Fruit fly (Drosophila melanogaster) whole organism, embryonic: ENCODE results near the gene CG5639.

Experiments used
- Abd-B ChIP-seq: fragments of 200-800 bp; sonication (Bioruptor generic); optimal IDR thresholded peaks from 2 replicates; lab custom pipeline; 2018; ENCODE audit warnings: missing biosample characterization, mild to moderate bottlenecking, missing genetic modification characterization, moderate library complexity
- Awh ChIP-seq: fragments of 200-800 bp; sonication (Bioruptor generic); IDR thresholded peaks from 2 replicates; pipeline ENCODE4, ENCODE4 v1.3.6; 2022; ENCODE audit warnings: missing biosample characterization, missing genetic modification characterization
- B-H1 ChIP-seq: fragments of 200-800 bp; sonication (Bioruptor generic); IDR thresholded peaks from 3 replicates; pipeline ENCODE4 v1.3.6; 2022; ENCODE audit warnings: missing biosample characterization, missing genetic modification characterization
- Blimp-1 ChIP-seq: fragments of 200-800 bp; sonication (Bioruptor generic); optimal IDR thresholded peaks from 3 replicates; lab custom pipeline; 2018; ENCODE audit warnings: missing biosample characterization, missing genetic modification characterization, mild to moderate bottlenecking, moderate library complexity, missing genetic modification reagents
- CG10565 ChIP-seq: fragments of 200-800 bp; sonication (Bioruptor generic); optimal IDR thresholded peaks from 3 replicates; lab custom pipeline; 2016; ENCODE audit warnings: missing biosample characterization, mild to moderate bottlenecking, missing genetic modification characterization
- CG12071 ChIP-seq: fragments of 200-800 bp; sonication (Bioruptor generic); optimal IDR thresholded peaks from 3 replicates; lab custom pipeline; 2018; ENCODE audit warnings: missing biosample characterization, mild to moderate bottlenecking, missing genetic modification characterization
- CG1233 ChIP-seq: fragments of 200-800 bp; sonication (Bioruptor generic); optimal IDR thresholded peaks from 4 replicates; lab custom pipeline; 2018; ENCODE audit warnings: missing biosample characterization, mild to moderate bottlenecking, missing genetic modification characterization
- CG13424 ChIP-seq: fragments of 200-800 bp; sonication (Bioruptor generic); optimal IDR thresholded peaks from 2 replicates; lab custom pipeline; 2019; ENCODE audit warnings: missing biosample characterization, mild to moderate bottlenecking, missing genetic modification characterization, moderate library complexity
- CG15479 ChIP-seq: fragments of 200-800 bp; sonication (Bioruptor generic); optimal IDR thresholded peaks from 3 replicates; lab custom pipeline; 2019; ENCODE audit warnings: missing biosample characterization, mild to moderate bottlenecking, missing genetic modification characterization, moderate library complexity
- CG15696 ChIP-seq: fragments of 200-800 bp; sonication (Bioruptor generic); optimal IDR thresholded peaks from 2 replicates; lab custom pipeline; 2019; ENCODE audit warnings: missing biosample characterization, mild to moderate bottlenecking, missing genetic modification characterization, moderate library complexity
- CG17912 ChIP-seq: fragments of 200-800 bp; sonication (Bioruptor generic); optimal IDR thresholded peaks from 2 replicates; lab custom pipeline; 2018; ENCODE audit warnings: missing biosample characterization, mild to moderate bottlenecking, missing genetic modification characterization
- CG30020 ChIP-seq: fragments of 200-800 bp; optimal IDR thresholded peaks from 2 replicates; lab custom pipeline; 2019; ENCODE audit warnings: missing biosample characterization, mild to moderate bottlenecking, missing genetic modification characterization, moderate library complexity
- CG31365 ChIP-seq: fragments of 200-800 bp; sonication (Bioruptor generic); optimal IDR thresholded peaks from 2 replicates; lab custom pipeline; 2018; ENCODE audit warnings: missing biosample characterization, mild to moderate bottlenecking, missing genetic modification characterization
- CG34422 ChIP-seq: fragments of 200-800 bp; sonication (Bioruptor generic); IDR thresholded peaks from 3 replicates; pipeline ENCODE4 v1.3.6; 2022; ENCODE audit warnings: missing biosample characterization, missing genetic modification characterization
- CG4820 ChIP-seq: fragments of 200-800 bp; sonication (Bioruptor generic); optimal IDR thresholded peaks from 3 replicates; lab custom pipeline; 2016; ENCODE audit warnings: missing biosample characterization, missing genetic modification characterization
- CG6654 ChIP-seq: fragments of 200-800 bp; sonication (Bioruptor generic); optimal IDR thresholded peaks from 2 replicates; lab custom pipeline; 2017; ENCODE audit warnings: missing biosample characterization, mild to moderate bottlenecking, missing genetic modification characterization
- CG8478 ChIP-seq: fragments of >200 bp; optimal IDR thresholded peaks from 2 replicates; lab custom pipeline; 2018
- CHES-1-like ChIP-seq: fragments of 200-800 bp; sonication (Bioruptor generic); optimal IDR thresholded peaks from 2 replicates; lab custom pipeline; 2016; ENCODE audit warnings: missing biosample characterization, missing genetic modification characterization
- Dip2 ChIP-seq: fragments of 200-800 bp; sonication (Bioruptor generic); IDR thresholded peaks from 2 replicates; pipeline ENCODE4 v1.3.6; 2022; ENCODE audit warnings: missing biosample characterization, missing genetic modification characterization
- Elba2 ChIP-seq: fragments of 200-800 bp; sonication (Bioruptor generic); optimal IDR thresholded peaks from 3 replicates; lab custom pipeline; 2016; ENCODE audit warnings: missing biosample characterization, missing genetic modification characterization
- Gsc ChIP-seq: fragments of 200-800 bp; sonication (Bioruptor generic); IDR thresholded peaks from 2 replicates; pipeline ENCODE4 v1.3.6; 2022; ENCODE audit warnings: missing biosample characterization, missing genetic modification characterization
- Gug ChIP-seq: fragments of 200-800 bp; sonication (Bioruptor generic); IDR thresholded peaks from 4 replicates; pipeline ENCODE4 v1.3.6; 2022; ENCODE audit warnings: missing biosample characterization, missing genetic modification characterization
- Hmr ChIP-seq: fragments of 200-800 bp; sonication (Bioruptor generic); optimal IDR thresholded peaks from 3 replicates; lab custom pipeline; 2017; ENCODE audit warnings: mild to moderate bottlenecking, missing biosample characterization, missing genetic modification reagents, missing genetic modification characterization
- MESR4 ChIP-seq: fragments of 200-800 bp; sonication (Bioruptor generic); optimal IDR thresholded peaks from 2 replicates; lab custom pipeline; 2018; ENCODE audit warnings: missing biosample characterization, mild to moderate bottlenecking, missing genetic modification characterization, moderate library complexity
- Med ChIP-seq: fragments of 200-800 bp; sonication (Bioruptor generic); peaks from one replicate; lab custom pipeline; 2016; ENCODE audit warnings: missing biosample characterization, missing genetic modification characterization, mild to moderate bottlenecking, inconsistent platforms, moderate library complexity
- Myb ChIP-seq: fragments of 200-800 bp; sonication (Bioruptor generic); optimal IDR thresholded peaks from 2 replicates; lab custom pipeline; 2016; ENCODE audit warnings: missing biosample characterization, missing genetic modification characterization
- Oaz ChIP-seq: fragments of 200-800 bp; sonication (Bioruptor generic); IDR thresholded peaks from 2 replicates; pipeline ENCODE4 v1.3.6; 2022; ENCODE audit warnings: missing biosample characterization, missing genetic modification characterization
- PHDP ChIP-seq: fragments of 200-800 bp; sonication (Bioruptor generic); optimal IDR thresholded peaks from 3 replicates; lab custom pipeline; 2018; ENCODE audit warnings: missing biosample characterization, mild to moderate bottlenecking, missing genetic modification characterization, moderate library complexity
- Spps ChIP-seq: fragments of 200-800 bp; sonication (Bioruptor generic); optimal IDR thresholded peaks from 2 replicates; lab custom pipeline; 2018; ENCODE audit warnings: missing biosample characterization, mild to moderate bottlenecking, missing genetic modification characterization
- Sry-β ChIP-seq: fragments of 200-800 bp; sonication (Bioruptor generic); optimal IDR thresholded peaks from 2 replicates; lab custom pipeline; 2018; ENCODE audit warnings: missing biosample characterization, mild to moderate bottlenecking, missing genetic modification characterization, moderate library complexity
- Taf1 ChIP-seq: fragments of 200-800 bp; sonication (Bioruptor generic); IDR thresholded peaks from 2 replicates; pipeline ENCODE4 v1.3.6; 2022; ENCODE audit warnings: missing biosample characterization, missing genetic modification characterization
- Trl ChIP-seq, 3 experiments: fragments of >200 bp in 2 of 3; fragments of 200-800 bp in 1 of 3; sonication (Bioruptor generic) in 1 of 3; optimal IDR thresholded peaks; 2 replicates in 1 of 3; 3 replicates in 2 of 3; lab custom pipeline; 2016 to 2017; ENCODE audit warnings: missing biosample characterization in 1 of 3, missing genetic modification characterization in 1 of 3
- Xrp1 ChIP-seq: fragments of 200-800 bp; sonication (Bioruptor generic); IDR thresholded peaks from 2 replicates; pipeline ENCODE4 v1.3.6; 2022; ENCODE audit warnings: missing biosample characterization, missing genetic modification characterization
- aop ChIP-seq: fragments of 200-800 bp; sonication (Bioruptor generic); IDR thresholded peaks from 2 replicates; pipeline ENCODE4 v1.3.6; 2022; ENCODE audit warnings: missing biosample characterization, missing genetic modification characterization
- bowl ChIP-seq: fragments of 200-800 bp; sonication (Bioruptor generic); IDR thresholded peaks from 2 replicates; pipeline ENCODE4 v1.3.6; 2022; ENCODE audit warnings: missing biosample characterization, missing genetic modification characterization
- emc ChIP-seq: fragments of 200-800 bp; sonication (Bioruptor generic); optimal IDR thresholded peaks from 2 replicates; lab custom pipeline; 2016; ENCODE audit warnings: missing biosample characterization, missing genetic modification characterization
- esg ChIP-seq: fragments of 200-800 bp; sonication (Bioruptor generic); conservative IDR thresholded peaks from 2 replicates; pipeline ENCODE4 v1.3.6; 2022; ENCODE audit warnings: missing biosample characterization, missing genetic modification characterization
- gsb ChIP-seq: fragments of 200-800 bp; sonication (Bioruptor generic); IDR thresholded peaks from 2 replicates; pipeline ENCODE4 v1.3.6; 2022; ENCODE audit warnings: missing biosample characterization, missing genetic modification characterization
- gsb-n ChIP-seq: fragments of 200-800 bp; sonication (Bioruptor generic); optimal IDR thresholded peaks from 3 replicates; lab custom pipeline; 2018; ENCODE audit warnings: missing biosample characterization, mild to moderate bottlenecking, missing genetic modification characterization
- gt ChIP-seq: fragments of 200-800 bp; sonication (Bioruptor generic); IDR thresholded peaks from 2 replicates; pipeline ENCODE4 v1.3.6; 2022; ENCODE audit warnings: missing biosample characterization, missing genetic modification characterization
- hb ChIP-seq: fragments of 200-800 bp; sonication (Bioruptor generic); IDR thresholded peaks from 3 replicates; pipeline ENCODE4 v1.3.6; 2022; ENCODE audit warnings: missing biosample characterization, missing genetic modification characterization; ENCODE audit not compliant: partially characterized antibody
- mld ChIP-seq: fragments of 200-800 bp; sonication (Bioruptor generic); IDR thresholded peaks from 3 replicates; pipeline ENCODE4 v1.3.6; 2022; ENCODE audit warnings: missing biosample characterization, missing genetic modification characterization; ENCODE audit not compliant: partially characterized antibody
- pfk ChIP-seq: fragments of 200-800 bp; sonication (Bioruptor generic); optimal IDR thresholded peaks from 2 replicates; lab custom pipeline; 2018; ENCODE audit warnings: missing biosample characterization, mild to moderate bottlenecking, missing genetic modification characterization, moderate library complexity
- rib ChIP-seq: fragments of 200-800 bp; sonication (Bioruptor generic); IDR thresholded peaks from 2 replicates; pipeline ENCODE4 v1.3.6; 2022; ENCODE audit warnings: missing biosample characterization, missing genetic modification characterization
- seq ChIP-seq: fragments of 200-800 bp; sonication (Bioruptor generic); IDR thresholded peaks from 2 replicates; pipeline ENCODE4 v1.3.6; 2022; ENCODE audit warnings: missing biosample characterization, missing genetic modification characterization
- slp2 ChIP-seq: fragments of 200-800 bp; sonication (Bioruptor generic); optimal IDR thresholded peaks from 2 replicates; lab custom pipeline; 2016; ENCODE audit warnings: missing biosample characterization, missing genetic modification characterization
- tap ChIP-seq: fragments of 200-800 bp; optimal IDR thresholded peaks from 3 replicates; lab custom pipeline; 2019; ENCODE audit warnings: missing biosample characterization, mild to moderate bottlenecking, missing genetic modification characterization, moderate library complexity
- unpg ChIP-seq: fragments of 200-800 bp; sonication (Bioruptor generic); optimal IDR thresholded peaks from 3 replicates; lab custom pipeline; 2018; ENCODE audit warnings: missing biosample characterization, mild to moderate bottlenecking, missing genetic modification characterization, moderate library complexity
- usp ChIP-seq: fragments of >200 bp; optimal IDR thresholded peaks from 2 replicates; lab custom pipeline; 2017; ENCODE audit warnings: missing biosample characterization, missing genetic modification characterization
- wdn ChIP-seq: fragments of 200-800 bp; sonication (Bioruptor generic); IDR thresholded peaks from 2 replicates; pipeline ENCODE4 v1.3.6; 2022; ENCODE audit warnings: missing biosample characterization, missing genetic modification characterization
- zen2 ChIP-seq: fragments of 200-800 bp; sonication (Bioruptor generic); IDR thresholded peaks from 3 replicates; pipeline ENCODE4 v1.3.6; 2022; ENCODE audit warnings: missing biosample characterization, missing genetic modification characterization; ENCODE audit not compliant: partially characterized antibody

The CG5639 gene

DNA sequence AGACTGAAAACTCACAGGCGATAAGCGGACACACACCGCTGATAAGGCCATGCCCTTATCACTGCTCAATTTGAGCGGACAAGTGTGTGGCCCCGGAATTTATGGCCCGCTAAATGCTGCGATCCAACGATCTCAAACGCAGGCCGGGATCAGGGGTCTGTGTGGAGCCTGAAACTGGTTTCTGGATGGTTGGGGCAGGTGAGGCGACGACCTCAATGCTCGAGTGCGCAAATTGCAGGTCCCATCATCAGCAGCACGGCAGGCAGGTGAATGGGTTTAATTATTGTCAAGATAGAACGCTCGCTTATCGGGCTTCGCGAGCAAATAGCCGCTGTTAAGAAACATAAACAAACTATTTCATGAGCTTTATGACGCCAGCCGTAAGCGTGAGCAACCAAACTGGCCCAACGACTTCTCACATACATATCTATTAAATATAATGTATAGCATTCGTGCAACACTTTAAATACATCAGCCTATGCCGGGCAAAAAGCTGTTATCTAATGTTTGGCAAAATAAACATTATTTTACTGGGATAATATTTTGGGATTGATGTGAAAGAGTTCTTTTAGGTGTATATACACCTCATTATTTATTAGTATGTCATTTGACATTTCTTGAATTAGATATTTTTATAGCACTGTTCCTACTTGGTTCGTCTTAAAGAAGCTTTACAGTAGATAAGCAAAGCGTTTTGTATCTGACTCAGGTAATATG, 9.8 kb upstream of the CG5639 start (continued):
- no peak for TF ChIP-seq Oaz
- TF ChIP-seq Dip2 (GFP tag; lab: Robert Waterston, UW): no peak
- no peak for TF ChIP-seq bowl
- no peak for TF ChIP-seq zen2 (GFP tag; lab: Robert Waterston, UW)
- TF ChIP-seq slp2 (GFP tag; lab: Kevin White, UChicago): no peak
- no peak for TF ChIP-seq usp (GFP tag; lab: Kevin White, UChicago)
- TF ChIP-seq CG30020 (tag; lab: Kevin White, UChicago): no peak
- TF ChIP-seq aop (GFP tag; lab: Robert Waterston, UW): no peak
- no peak for TF ChIP-seq gsb
- TF ChIP-seq CG34422: peak; percentile 28; the same call in 1 of the 3 replicates
- TF ChIP-seq emc (GFP tag; lab: Kevin White, UChicago): no peak
- no peak for TF ChIP-seq esg (GFP tag; lab: Robert Waterston, UW)
- TF ChIP-seq tap (tag; lab: Kevin White, UChicago): no peak
- no peak for TF ChIP-seq Gug (GFP tag; lab: Robert Waterston, UW)
- no peak for TF ChIP-seq CG6654 (GFP tag; lab: Kevin White, UChicago)
- no peak for TF ChIP-seq gsb-n (tag; lab: Kevin White, UChicago)
- peak; percentile 26 for TF ChIP-seq PHDP (tag; lab: Kevin White, UChicago)
- no peak for TF ChIP-seq unpg
- TF ChIP-seq rib (GFP tag; lab: Robert Waterston, UW): no peak
- no peak for TF ChIP-seq seq (GFP tag; lab: Robert Waterston, UW)
- no peak for TF ChIP-seq Abd-B (GFP tag; lab: Kevin White, UChicago)
- peak; percentile 26 for TF ChIP-seq Hmr (GFP tag; lab: Kevin White, UChicago)
- no peak for TF ChIP-seq CG8478 (lab: Kevin White, UChicago)
- no peak for TF ChIP-seq CG10565
- no peak for TF ChIP-seq Elba2 (GFP tag; lab: Kevin White, UChicago)
- no peak for TF ChIP-seq CG4820
- TF ChIP-seq mld (GFP tag; lab: Robert Waterston, UW): no peak
- TF ChIP-seq gt: no peak
- TF ChIP-seq B-H1 (GFP tag; lab: Robert Waterston, UW): no peak
- no peak for TF ChIP-seq Xrp1 (GFP tag; lab: Robert Waterston, UW)
- peak; percentile 68 for TF ChIP-seq Med (GFP tag; lab: Kevin White, UChicago)
- no peak for TF ChIP-seq CHES-1-like (GFP tag; lab: Kevin White, UChicago)
- TF ChIP-seq Gsc (GFP tag; lab: Robert Waterston, UW): no peak
- 0 out of 2 replicates have a peak, but pooled peaks have one; percentile 9 for TF ChIP-seq Awh (GFP tag; lab: Robert Waterston, UW)
- no peak for TF ChIP-seq CG1233
- no peak for TF ChIP-seq Sry-β (GFP tag; lab: Kevin White, UChicago)
- no peak for TF ChIP-seq hb (GFP tag; lab: Robert Waterston, UW)
- TF ChIP-seq Blimp-1 (GFP tag; lab: Kevin White, UChicago): no peak
- TF ChIP-seq Trl (optimal IDR thresholded peaks at IDR 0.05; lab: Kevin White, UChicago): no peak
- no peak for TF ChIP-seq Trl (GFP tag; optimal IDR thresholded peaks at IDR 0.05; lab: Kevin White, UChicago)
- no peak for TF ChIP-seq Spps (tag; lab: Kevin White, UChicago)
- TF ChIP-seq CG15479 (GFP tag; lab: Kevin White, UChicago): no peak
- no peak for TF ChIP-seq CG31365
- no peak for TF ChIP-seq CG17912 (GFP tag; lab: Kevin White, UChicago)
- TF ChIP-seq Taf1 (GFP tag; lab: Robert Waterston, UW): no peak
- no peak for TF ChIP-seq wdn (GFP tag; lab: Robert Waterston, UW)
- TF ChIP-seq CG15696 (tag; lab: Kevin White, UChicago): no peak
- no peak for TF ChIP-seq CG13424
- no peak for TF ChIP-seq Myb (GFP tag; lab: Kevin White, UChicago)
- no peak for TF ChIP-seq pfk
- TF ChIP-seq MESR4 (GFP tag; lab: Kevin White, UChicago): no peak
- TF ChIP-seq CG12071: peak; percentile 38
